Worm (Caenorhabditis elegans): ENCODE results near the gene F59B10.6.

DNA sequence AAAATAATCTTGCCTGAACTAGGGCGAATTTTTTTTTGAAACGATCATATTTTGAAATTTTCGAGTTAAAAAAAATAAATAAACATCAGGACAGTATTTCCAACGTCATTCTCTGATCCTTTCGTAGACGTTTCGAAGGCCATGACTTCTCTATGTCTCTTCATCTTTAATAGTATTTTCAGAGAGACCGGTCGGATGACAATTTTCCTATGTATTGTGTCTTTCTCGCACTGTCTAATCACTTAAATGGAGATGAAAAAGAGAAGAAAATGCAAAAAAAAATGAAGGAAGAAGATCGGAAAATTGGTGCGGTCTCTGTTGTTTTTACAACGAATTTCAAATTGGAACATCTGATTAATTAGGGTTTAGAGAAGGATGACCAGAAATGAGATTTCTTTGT, 860 bp upstream of the F59B10.6 start:
- TF ChIP-seq ceh-13 (GFP tag; optimal IDR thresholded peaks at IDR 0.05) = no peak
- TF ChIP-seq ama-1 (optimal IDR thresholded peaks at IDR 0.05) = no peak
- TF ChIP-seq tbx-11 (GFP tag; IDR thresholded peaks at IDR 0.05) = no peak
- TF ChIP-seq scrt-1 (GFP tag; IDR thresholded peaks at IDR 0.05) = no peak
- no peak for TF ChIP-seq sea-1 (GFP tag; conservative IDR thresholded peaks at IDR 0.05)
- TF ChIP-seq tra-4 (tag; optimal IDR thresholded peaks at IDR 0.05) = no peak
- no peak for TF ChIP-seq hmg-4 (GFP tag; optimal IDR thresholded peaks at IDR 0.05)
- no peak for TF ChIP-seq hnd-1 (tag; optimal IDR thresholded peaks at IDR 0.05)
- no peak for TF ChIP-seq ets-7 (tag; optimal IDR thresholded peaks at IDR 0.05)

Measured in whole organism, early embryonic.